Fruit fly (Drosophila melanogaster) ovary, adult (tissue): ENCODE results near the gene Ir75d.

Source experiments
- CG17801 ChIP-seq: fragments of 200-800 bp; optimal IDR thresholded peaks from 2 replicates; lab custom pipeline; 2019; ENCODE audit warnings: missing biosample characterization, mild to moderate bottlenecking, missing genetic modification characterization, moderate library complexity; ENCODE audit not compliant: partially characterized antibody

The Ir75d gene

dm6 chr3L:18865447-18866367 is 45.3 kb downstream of the Ir75d start, which contains the start of gene CG14074:
CG14074 (plus strand) TSS chr3L:18866225.
- no peak for TF ChIP-seq CG17801

- no peak for TF ChIP-seq CG17801
Observed at dm6 chr3L:18863327-18863726, 47.7 kb downstream of the Ir75d start, which contains the start of gene CG6865. CG6865 (plus strand) TSS chr3L:18863647.

dm6 chr3L:18861893-18862292 is 49.1 kb downstream of the Ir75d start:
- no peak for TF ChIP-seq CG17801

DNA sequence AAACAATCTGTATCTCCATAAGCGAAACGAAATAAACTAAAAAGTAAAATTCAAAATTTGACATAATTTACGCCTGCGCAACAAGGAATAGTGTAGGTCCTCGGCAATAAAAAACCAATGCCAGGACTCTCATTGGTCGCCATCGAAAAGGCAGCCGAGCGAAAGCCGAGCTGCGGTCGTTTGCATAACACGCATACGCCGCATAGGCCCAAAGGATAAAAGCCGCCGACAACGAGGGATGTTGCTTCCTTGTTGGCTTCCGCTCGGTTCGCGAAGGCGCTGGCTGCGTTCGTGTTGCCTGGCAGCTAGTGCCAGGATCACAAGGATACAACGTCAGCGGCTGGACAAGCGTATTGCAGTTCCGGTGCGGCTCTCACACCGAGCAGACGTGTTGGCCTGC is 50.5 kb downstream of the Ir75d start:
- no peak for TF ChIP-seq CG17801
